Worm (Caenorhabditis elegans) whole organism, early embryonic: Measurements from ENCODE around the gene H24K24.2.

Experiments used
- B0310.2 ChIP-seq: sonication (generic microtip); optimal IDR thresholded peaks from 2 replicates; lab custom pipeline; 2016; ENCODE audit warnings: mild to moderate bottlenecking, missing genetic modification characterization, missing compliant biosample characterization
- F13C5.2 ChIP-seq: sonication (generic microtip); optimal IDR thresholded peaks from 2 replicates; lab custom pipeline; 2017; ENCODE audit warnings: mild to moderate bottlenecking, missing genetic modification characterization, inconsistent platforms, missing compliant biosample characterization
- ama-1 ChIP-seq: fragments of 150-350 bp; optimal IDR thresholded peaks from 2 replicates; lab custom pipeline; 2014
- ceh-36 ChIP-seq: sonication (generic microtip); optimal IDR thresholded peaks from 2 replicates; lab custom pipeline; 2016; ENCODE audit warnings: missing genetic modification characterization, inconsistent platforms, missing compliant biosample characterization
- ets-7 ChIP-seq: sonication (generic microtip); optimal IDR thresholded peaks from 2 replicates; lab custom pipeline; 2016; ENCODE audit warnings: missing genotype, missing genetic modification characterization, missing compliant biosample characterization
- hmbx-1 ChIP-seq: sonication (generic microtip); optimal IDR thresholded peaks from 2 replicates; lab custom pipeline; 2016; ENCODE audit warnings: mild to moderate bottlenecking, missing genetic modification characterization, missing compliant biosample characterization
- hnd-1 ChIP-seq: sonication (generic microtip); optimal IDR thresholded peaks from 2 replicates; lab custom pipeline; 2016; ENCODE audit warnings: missing genetic modification characterization, missing compliant biosample characterization
- pes-1 ChIP-seq: fragments of 200-800 bp; sonication (Bioruptor generic); IDR thresholded peaks from 2 replicates; pipeline ENCODE4 v1.3.6; 2022; ENCODE audit warnings: missing genetic modification reagents, missing genetic modification characterization, missing compliant biosample characterization
- scrt-1 ChIP-seq: fragments of 200-800 bp; sonication (Bioruptor generic); IDR thresholded peaks from 2 replicates; pipeline ENCODE4 v1.3.6; 2022; ENCODE audit warnings: missing genetic modification characterization, missing compliant biosample characterization
- sea-1 ChIP-seq: fragments of 200-800 bp; sonication (Bioruptor generic); conservative IDR thresholded peaks from 2 replicates; pipeline ENCODE4 v1.3.6; 2022; ENCODE audit warnings: missing genetic modification characterization, missing compliant biosample characterization
- tbx-11 ChIP-seq: fragments of 200-800 bp; sonication (Bioruptor generic); IDR thresholded peaks from 2 replicates; pipeline ENCODE4 v1.3.6; 2022; ENCODE audit warnings: missing genetic modification characterization, missing compliant biosample characterization
- tra-4 ChIP-seq: sonication (generic microtip); optimal IDR thresholded peaks from 2 replicates; lab custom pipeline; 2017; ENCODE audit warnings: missing genetic modification characterization, missing compliant biosample characterization

DNA sequence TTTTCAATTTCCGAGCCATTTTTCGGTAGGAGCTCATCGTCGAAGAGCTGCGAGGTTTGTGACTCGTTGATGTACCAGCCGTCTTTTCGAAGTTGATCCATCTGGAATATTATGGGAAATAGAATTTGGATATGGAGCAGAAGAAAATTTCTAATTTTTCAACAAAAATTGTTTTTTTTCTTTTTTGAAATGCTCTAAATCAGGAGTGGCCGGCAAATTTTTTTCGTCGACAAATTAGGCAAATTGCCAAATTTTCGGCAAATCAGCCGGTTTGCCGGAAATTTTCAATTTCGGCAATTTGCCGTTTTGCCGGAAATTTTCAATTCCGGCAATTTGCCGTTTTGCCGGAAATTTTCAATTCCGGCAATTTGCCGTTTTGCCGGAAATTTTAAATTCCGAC lies 27.6 kb downstream of the H24K24.2 start, which contains the start of gene Y50D4C.3:
- no peak for TF ChIP-seq tra-4 (tag; lab: Kevin White, UChicago)
- no peak for TF ChIP-seq sea-1
- no peak for TF ChIP-seq hnd-1 (tag; lab: Kevin White, UChicago)
- TF ChIP-seq ama-1, result no peak
- TF ChIP-seq B0310.2 (tag; lab: Kevin White, UChicago), result no peak
- no peak for TF ChIP-seq ets-7
- no peak for TF ChIP-seq hmbx-1 (tag; lab: Kevin White, UChicago)
- TF ChIP-seq pes-1, result no peak
- no peak for TF ChIP-seq ceh-36 (tag; lab: Kevin White, UChicago)
- TF ChIP-seq tbx-11 (GFP tag; lab: Robert Waterston, UW), result no peak
- TF ChIP-seq F13C5.2, result no peak
- no peak for TF ChIP-seq scrt-1
